Worm (Caenorhabditis elegans) whole organism, young adult: Measurements from ENCODE around the gene egas-4.
A peak's percentile ranks its signal among the peaks of the same experiment; 100 is the strongest.

ENCODE experiments used
- B0261.1 ChIP-seq: sonication (generic microtip); optimal IDR thresholded peaks from 2 replicates; lab custom pipeline; 2016; ENCODE audit warnings: mild to moderate bottlenecking, missing genetic modification characterization, moderate library complexity, missing compliant biosample characterization
- D2030.7 ChIP-seq: fragments of 200-800 bp; sonication (Bioruptor generic); IDR thresholded peaks from 2 replicates; pipeline ENCODE4 v1.3.6; 2022; ENCODE audit warnings: missing genetic modification reagents, missing genetic modification characterization, missing compliant biosample characterization
- F33H1.4 ChIP-seq: fragments of 200-800 bp; sonication (Bioruptor generic); IDR thresholded peaks from 2 replicates; pipeline ENCODE4 v1.3.6; 2022; ENCODE audit warnings: missing genetic modification reagents, missing genetic modification characterization, missing compliant biosample characterization
- F39B2.1 ChIP-seq: fragments of 200-800 bp; sonication (Bioruptor generic); IDR thresholded peaks from 2 replicates; pipeline ENCODE4 v1.3.6; 2022; ENCODE audit warnings: missing genetic modification reagents, missing genetic modification characterization, missing compliant biosample characterization
- F49E8.2 ChIP-seq: sonication (generic microtip); optimal IDR thresholded peaks from 3 replicates; lab custom pipeline; 2017; ENCODE audit warnings: missing genetic modification characterization, mild to moderate bottlenecking, missing compliant biosample characterization, antibody characterized with exemption, moderate library complexity; ENCODE audit not compliant: insufficient read depth
- F52B5.7 ChIP-seq: sonication (generic microtip); optimal IDR thresholded peaks from 2 replicates; lab custom pipeline; 2016; ENCODE audit warnings: mild to moderate bottlenecking, missing genetic modification characterization, missing compliant biosample characterization
- F57C9.4 ChIP-seq: sonication (generic microtip); optimal IDR thresholded peaks from 2 replicates; lab custom pipeline; 2017; ENCODE audit warnings: mild to moderate bottlenecking, missing genetic modification characterization, missing compliant biosample characterization
- K11D2.4 ChIP-seq: fragments of 200-800 bp; sonication (Bioruptor generic); IDR thresholded peaks from 2 replicates; pipeline ENCODE4 v1.3.6; 2022; ENCODE audit warnings: missing genetic modification reagents, missing genetic modification characterization, missing compliant biosample characterization
- T07F8.4 ChIP-seq: sonication (generic microtip); optimal IDR thresholded peaks from 2 replicates; lab custom pipeline; 2016; ENCODE audit warnings: mild to moderate bottlenecking, missing genetic modification characterization, moderate library complexity, missing compliant biosample characterization
- Y53G8AR.9 ChIP-seq: fragments of 200-800 bp; sonication (Bioruptor generic); conservative IDR thresholded peaks from 2 replicates; pipeline ENCODE4 v1.3.6; 2022; ENCODE audit warnings: missing genetic modification reagents, missing genetic modification characterization, missing compliant biosample characterization
- Y56A3A.18 ChIP-seq: fragments of 200-800 bp; sonication (Bioruptor generic); IDR thresholded peaks from 2 replicates; pipeline ENCODE4 v1.3.6; 2022; ENCODE audit warnings: missing genetic modification reagents, missing genetic modification characterization, missing compliant biosample characterization
- Y67H2A.10 ChIP-seq: fragments of 200-800 bp; sonication (Bioruptor generic); conservative IDR thresholded peaks from 2 replicates; pipeline ENCODE4 v1.3.6; 2022; ENCODE audit warnings: missing genetic modification reagents, missing genetic modification characterization, missing compliant biosample characterization
- aptf-3 ChIP-seq: fragments of 200-800 bp; sonication (Bioruptor generic); IDR thresholded peaks from 2 replicates; pipeline ENCODE4 v1.3.6; 2022; ENCODE audit warnings: missing genetic modification characterization, missing compliant biosample characterization
- atf-7 ChIP-seq: sonication (generic microtip); optimal IDR thresholded peaks from 2 replicates; lab custom pipeline; 2017; ENCODE audit warnings: mild to moderate bottlenecking, missing genetic modification characterization, missing compliant biosample characterization
- bed-1 ChIP-seq: fragments of 200-800 bp; sonication (Bioruptor generic); IDR thresholded peaks from 2 replicates; pipeline ENCODE4 v1.3.6; 2022; ENCODE audit warnings: missing genetic modification reagents, missing genetic modification characterization, missing compliant biosample characterization
- cebp-1 ChIP-seq, 2 experiments: fragments of 200-800 bp in 1 of 2; sonication (Bioruptor generic) in 1 of 2; sonication (generic microtip) in 1 of 2; IDR thresholded peaks in 1 of 2; optimal IDR thresholded peaks in 1 of 2; 2 replicates each; pipeline versions ENCODE4 v1.3.6 to Lab custom; 2017 to 2022; ENCODE audit warnings: missing compliant biosample characterization in 2 of 2, missing genetic modification characterization in 2 of 2, mild to moderate bottlenecking in 1 of 2, missing genetic modification reagents in 1 of 2, moderate library complexity in 1 of 2
- cebp-2 ChIP-seq: fragments of 200-800 bp; sonication (Bioruptor generic); IDR thresholded peaks from 2 replicates; pipeline ENCODE4 v1.3.6; 2022; ENCODE audit warnings: missing genetic modification characterization, missing compliant biosample characterization
- ceh-27 ChIP-seq: fragments of 200-800 bp; sonication (Bioruptor generic); optimal IDR thresholded peaks from 2 replicates; lab custom pipeline; 2018; ENCODE audit warnings: mild to moderate bottlenecking, missing genetic modification characterization, moderate library complexity, missing compliant biosample characterization
- dox-1 ChIP-seq: fragments of 200-800 bp; sonication (Bioruptor generic); IDR thresholded peaks from 2 replicates; pipeline ENCODE4 v1.3.6; 2022; ENCODE audit warnings: missing genetic modification reagents, missing genetic modification characterization, missing compliant biosample characterization
- efl-1 ChIP-seq: fragments of 150-350 bp; optimal IDR thresholded peaks from 2 replicates; lab custom pipeline; 2014; ENCODE audit warnings: missing biosample characterization, missing genetic modification reagents, missing genetic modification characterization
- egrh-3 ChIP-seq: fragments of 200-800 bp; sonication (Bioruptor generic); IDR thresholded peaks from 2 replicates; pipeline ENCODE4 v1.3.6; 2022; ENCODE audit warnings: missing genetic modification reagents, missing genetic modification characterization, missing compliant biosample characterization
- ekl-4 ChIP-seq: fragments of 200-800 bp; sonication (Bioruptor generic); IDR thresholded peaks from 2 replicates; pipeline ENCODE4 v1.3.6; 2022; ENCODE audit warnings: missing genetic modification reagents, missing genetic modification characterization, missing compliant biosample characterization
- hmg-1.2 ChIP-seq: fragments of 200-800 bp; sonication (Bioruptor generic); IDR thresholded peaks from 2 replicates; pipeline ENCODE4 v1.3.6; 2022; ENCODE audit warnings: missing genetic modification reagents, missing genetic modification characterization, missing compliant biosample characterization
- hmg-20 ChIP-seq: fragments of 200-800 bp; sonication (Bioruptor generic); IDR thresholded peaks from 2 replicates; pipeline ENCODE4 v1.3.6; 2022; ENCODE audit warnings: missing genetic modification reagents, missing genetic modification characterization, missing compliant biosample characterization
- hsf-1 ChIP-seq: fragments of 200-800 bp; sonication (Bioruptor generic); IDR thresholded peaks from 2 replicates; pipeline ENCODE4 v1.3.6; 2022; ENCODE audit warnings: missing genetic modification reagents, missing genetic modification characterization, missing compliant biosample characterization
- lin-35 ChIP-seq, 3 experiments: fragments of 150-350 bp in 2 of 3; sonication (generic microtip) in 1 of 3; optimal IDR thresholded peaks; 2 replicates each; lab custom pipeline; 2014 to 2018; ENCODE audit warnings: missing biosample characterization in 3 of 3, missing genetic modification characterization in 3 of 3, missing genetic modification reagents in 3 of 3
- lin-54 ChIP-seq: fragments of 200-800 bp; sonication (Bioruptor generic); optimal IDR thresholded peaks from 2 replicates; lab custom pipeline; 2018; ENCODE audit warnings: mild to moderate bottlenecking, missing genetic modification characterization, missing compliant biosample characterization
- lir-1 ChIP-seq: fragments of 200-800 bp; sonication (Bioruptor generic); conservative IDR thresholded peaks from 2 replicates; pipeline ENCODE4 v1.3.6; 2022; ENCODE audit warnings: missing genetic modification reagents, missing genetic modification characterization, missing compliant biosample characterization
- mcd-1 ChIP-seq: fragments of 200-800 bp; sonication (Bioruptor generic); IDR thresholded peaks from 2 replicates; pipeline ENCODE4 v1.3.6; 2022; ENCODE audit warnings: missing genetic modification reagents, missing genetic modification characterization, missing compliant biosample characterization
- mel-28 ChIP-seq: sonication (generic microtip); optimal IDR thresholded peaks from 2 replicates; lab custom pipeline; 2016; ENCODE audit warnings: borderline replicate concordance, mild to moderate bottlenecking, missing genetic modification characterization, missing compliant biosample characterization
- mes-4 ChIP-seq: sonication (generic microtip); optimal IDR thresholded peaks from 2 replicates; lab custom pipeline; 2016; ENCODE audit warnings: missing genotype, missing genetic modification characterization, missing compliant biosample characterization
- mxl-1 ChIP-seq: sonication (generic microtip); optimal IDR thresholded peaks from 2 replicates; lab custom pipeline; 2016; ENCODE audit warnings: missing genetic modification characterization, missing compliant biosample characterization
- nfya-1 ChIP-seq: sonication (generic microtip); optimal IDR thresholded peaks from 2 replicates; lab custom pipeline; 2017; ENCODE audit warnings: antibody characterized with exemption, missing compliant biosample characterization, missing genetic modification characterization, borderline replicate concordance; ENCODE audit not compliant: insufficient read depth
- nhr-179 ChIP-seq: sonication (generic microtip); optimal IDR thresholded peaks from 2 replicates; lab custom pipeline; 2016; ENCODE audit warnings: mild to moderate bottlenecking, missing genetic modification characterization, missing compliant biosample characterization
- nhr-90 ChIP-seq: sonication (generic microtip); optimal IDR thresholded peaks from 2 replicates; lab custom pipeline; 2016; ENCODE audit warnings: missing genotype, mild to moderate bottlenecking, missing genetic modification characterization, missing compliant biosample characterization
- rcor-1 ChIP-seq: fragments of 200-800 bp; sonication (Bioruptor generic); IDR thresholded peaks from 2 replicates; pipeline ENCODE4 v1.3.6; 2022; ENCODE audit warnings: missing genetic modification reagents, missing genetic modification characterization, missing compliant biosample characterization
- rec-8 ChIP-seq, 2 experiments: sonication (generic microtip); optimal IDR thresholded peaks; 2 replicates each; lab custom pipeline; 2016; ENCODE audit warnings: mild to moderate bottlenecking in 2 of 2, missing genetic modification characterization in 2 of 2, missing genetic modification reagents in 2 of 2, missing genotype in 2 of 2, missing biosample characterization in 1 of 2, missing compliant biosample characterization in 1 of 2, moderate library complexity in 1 of 2
- rpc-1 ChIP-seq, 2 experiments: fragments of 150-350 bp in 1 of 2; sonication (generic microtip) in 1 of 2; optimal IDR thresholded peaks; 2 replicates each; lab custom pipeline; 2014 to 2018; ENCODE audit warnings: missing biosample characterization in 1 of 2, missing genetic modification characterization in 1 of 2, missing genetic modification reagents in 1 of 2, missing genotype in 1 of 2
- sea-2 ChIP-seq: fragments of 200-800 bp; sonication (Bioruptor generic); IDR thresholded peaks from 2 replicates; pipeline ENCODE4 v1.3.6; 2022; ENCODE audit warnings: missing genetic modification characterization, missing compliant biosample characterization
- snpc-1.3 ChIP-seq: sonication (generic microtip); optimal IDR thresholded peaks from 2 replicates; lab custom pipeline; 2017; ENCODE audit warnings: missing genetic modification characterization, mild to moderate bottlenecking, missing compliant biosample characterization, antibody characterized with exemption, moderate library complexity, missing genotype, missing genetic modification reagents; ENCODE audit not compliant: insufficient read depth
- tbx-9 ChIP-seq: sonication (generic microtip); optimal IDR thresholded peaks from 2 replicates; lab custom pipeline; 2016; ENCODE audit warnings: borderline replicate concordance, missing genetic modification characterization, inconsistent platforms, missing compliant biosample characterization
- unc-62 ChIP-seq: fragments of 150-350 bp; optimal IDR thresholded peaks from 2 replicates; lab custom pipeline; 2014; ENCODE audit warnings: missing biosample characterization, missing genetic modification reagents, missing genetic modification characterization
- zim-3 ChIP-seq: sonication (generic microtip); optimal IDR thresholded peaks from 2 replicates; lab custom pipeline; 2017; ENCODE audit warnings: mild to moderate bottlenecking, missing genetic modification characterization, moderate library complexity, missing compliant biosample characterization
- ztf-18 ChIP-seq: sonication (generic microtip); optimal IDR thresholded peaks from 2 replicates; lab custom pipeline; 2016; ENCODE audit warnings: missing genotype, mild to moderate bottlenecking, missing genetic modification characterization, missing compliant biosample characterization
- ztf-26 ChIP-seq: sonication (generic microtip); optimal IDR thresholded peaks from 2 replicates; lab custom pipeline; 2017; ENCODE audit warnings: missing genetic modification characterization, missing compliant biosample characterization

egas-4 gene

ce11 chrIV:7487554-7488456 lies 9.8 kb downstream of the egas-4 start, which contains the start of the genes his-60 and his-59 (continued):
- TF ChIP-seq sea-2 (GFP tag; lab: Robert Waterston, UW) (no peak), hsf-1 (GFP tag; lab: Robert Waterston, UW) (peak; percentile 13), efl-1 (GFP tag; lab: Kevin White, UChicago) (no peak), K11D2.4 (GFP tag; lab: Robert Waterston, UW) (no peak), F33H1.4 (0 out of 2 replicates have a peak, but pooled peaks have one; percentile 24), F52B5.7 (peak; percentile 12), D2030.7 (peak; percentile 39; the same call in 1 of the 2 replicates), mxl-1 (tag; lab: Kevin White, UChicago) (no peak), rcor-1 (GFP tag; lab: Robert Waterston, UW) (no peak; the same call in 1 of the 2 replicates), mes-4 (tag; lab: Kevin White, UChicago) (peak; percentile 48), hmg-1.2 (peak; percentile 41; the same call in 1 of the 2 replicates), F49E8.2 (tag; lab: Kevin White, UChicago) (peak; percentile 91), zim-3 (tag; lab: Kevin White, UChicago) (peak; percentile 59), mcd-1 (GFP tag; lab: Robert Waterston, UW) (peak; percentile 40; the same call in 1 of the 2 replicates), mel-28 (tag; lab: Kevin White, UChicago) (no peak), F57C9.4 (tag; lab: Kevin White, UChicago) (no peak), cebp-2 (GFP tag; lab: Robert Waterston, UW) (0 out of 2 replicates have a peak, but pooled peaks have one; percentile 58), aptf-3 (GFP tag; lab: Robert Waterston, UW) (no peak), hmg-20 (GFP tag; lab: Robert Waterston, UW) (no peak), Y53G8AR.9 (GFP tag; lab: Robert Waterston, UW) (peak; percentile 85), nfya-1 (tag; lab: Kevin White, UChicago) (no peak), unc-62 (GFP tag; lab: Kevin White, UChicago) (no peak), rec-8 (tag; optimal IDR thresholded peaks at IDR 0.05; lab: Kevin White, UChicago) (peak in 1 of 2 experiments; percentile 77), ztf-26 (tag; lab: Kevin White, UChicago) (no peak), lin-35 (GFP tag; optimal IDR thresholded peaks at IDR 0.05; lab: Kevin White, UChicago) (no peak), B0261.1 (tag; lab: Kevin White, UChicago) (no peak), tbx-9 (tag; lab: Kevin White, UChicago) (no peak), ekl-4 (GFP tag; lab: Robert Waterston, UW) (peak; percentile 64; the same call in 1 of the 2 replicates), T07F8.4 (tag; lab: Kevin White, UChicago) (peak; percentile 31), Y56A3A.18 (no peak), nhr-179 (tag; lab: Kevin White, UChicago) (no peak), egrh-3 (GFP tag; lab: Robert Waterston, UW) (peak; percentile 51), cebp-1 (GFP tag; IDR thresholded peaks at IDR 0.05; lab: Robert Waterston, UW) (no peak), cebp-1 (tag; optimal IDR thresholded peaks at IDR 0.05; lab: Kevin White, UChicago) (peak; percentile 55), F39B2.1 (peak; percentile 99), ceh-27 (GFP tag; lab: Kevin White, UChicago) (peak; percentile 13), nhr-90 (tag; lab: Kevin White, UChicago) (peak; percentile 51), atf-7 (tag; lab: Kevin White, UChicago) (no peak), dox-1 (GFP tag; lab: Robert Waterston, UW) (peak; percentile 93), bed-1 (GFP tag; lab: Robert Waterston, UW) (no peak), snpc-1.3 (tag; lab: Kevin White, UChicago) (peak; percentile 79), lin-54 (GFP tag; lab: Kevin White, UChicago) (peak; percentile 44), lir-1 (no peak; the same call in 1 of the 2 replicates), Y67H2A.10 (GFP tag; lab: Robert Waterston, UW) (no peak), ztf-18 (peak; percentile 35), rpc-1 (optimal IDR thresholded peaks at IDR 0.05; lab: Kevin White, UChicago) (no peak), rpc-1 (tag; optimal IDR thresholded peaks at IDR 0.05; lab: Kevin White, UChicago) (no peak)
